Fruit fly (Drosophila melanogaster): ENCODE measurements around the gene CG14238.

Gene CG14238

dm6 chr3R:26454494-26454893 is 3.6 kb upstream of the CG14238 start, which contains the start of gene CG43117:
TSS of gene CG43117 (plus strand) at chr3R:26454794.
- TF ChIP-seq Met (GFP tag; optimal IDR thresholded peaks at IDR 0.05) (no peak), CG6854 (GFP tag; optimal IDR thresholded peaks at IDR 0.05) (no peak), spab (GFP tag; optimal IDR thresholded peaks at IDR 0.05) (no peak), CG10631 (GFP tag; optimal IDR thresholded peaks at IDR 0.05) (no peak), achi (GFP tag; optimal IDR thresholded peaks at IDR 0.05) (no peak), CG6276 (GFP tag; optimal IDR thresholded peaks at IDR 0.05) (no peak), Eip78C (GFP tag) (no peak), CG6808 (GFP tag; optimal IDR thresholded peaks at IDR 0.05) (no peak), fd59A (GFP tag; optimal IDR thresholded peaks at IDR 0.05) (no peak), Blimp-1 (GFP tag; optimal IDR thresholded peaks at IDR 0.05) (no peak), Eip93F (GFP tag; optimal IDR thresholded peaks at IDR 0.05) (no peak), Lpt (GFP tag; optimal IDR thresholded peaks at IDR 0.05) (no peak), CG1621 (tag; optimal IDR thresholded peaks at IDR 0.05) (no peak)

- no peak for TF ChIP-seq lz (GFP tag; optimal IDR thresholded peaks at IDR 0.05)
These were observed 2.2 kb upstream of the CG14238 start, which contains the start of gene Pdf for dm6 chr3R:26455838-26456237. TSS of gene Pdf (minus strand) at chr3R:26456141.

dm6 chr3R:26456577-26456976 is 1.5 kb upstream of the CG14238 start, which contains the start of gene CG14237:
TSS of gene CG14237 (plus strand) at chr3R:26456877.
- TF ChIP-seq Smox (GFP tag; optimal IDR thresholded peaks at IDR 0.05): no peak
- no peak for TF ChIP-seq spab (GFP tag; optimal IDR thresholded peaks at IDR 0.05)

- TF ChIP-seq cyc (GFP tag; optimal IDR thresholded peaks at IDR 0.05) (no peak), dsx (GFP tag; optimal IDR thresholded peaks at IDR 0.05; ENCODE audit: poor library complexity, severe bottlenecking) (peak; percentile 72), Hr39 (GFP tag; optimal IDR thresholded peaks at IDR 0.05) (no peak), CG16779 (tag; optimal IDR thresholded peaks at IDR 0.05) (peak; percentile 71), fd59A (GFP tag; optimal IDR thresholded peaks at IDR 0.05) (no peak), CG31627 (GFP tag; optimal IDR thresholded peaks at IDR 0.05) (no peak), CG4318 (GFP tag; optimal IDR thresholded peaks at IDR 0.05) (no peak), achi (GFP tag; optimal IDR thresholded peaks at IDR 0.05) (no peak), CG8319 (GFP tag; optimal IDR thresholded peaks at IDR 0.05) (no peak), Eip75B (GFP tag; optimal IDR thresholded peaks at IDR 0.05) (peak; percentile 23), CG8119 (GFP tag; IDR thresholded peaks at IDR 0.05) (peak; percentile 72; the same call in 2 of the 3 replicates), eg (GFP tag; IDR thresholded peaks at IDR 0.05) (peak; percentile 88), vri (GFP tag; optimal IDR thresholded peaks at IDR 0.05) (peak; percentile 74), spab (GFP tag; optimal IDR thresholded peaks at IDR 0.05) (no peak), net (GFP tag; optimal IDR thresholded peaks at IDR 0.05) (peak; percentile 77), CG3032 (tag; optimal IDR thresholded peaks at IDR 0.05) (no peak), Hr38 (GFP tag; optimal IDR thresholded peaks at IDR 0.05) (no peak), Sox15 (GFP tag; optimal IDR thresholded peaks at IDR 0.05) (no peak), CG11902 (GFP tag; optimal IDR thresholded peaks at IDR 0.05) (no peak), fkh (GFP tag; optimal IDR thresholded peaks at IDR 0.05) (peak; percentile 98), Hr4 (GFP tag; optimal IDR thresholded peaks at IDR 0.05) (no peak), CG32006 (GFP tag; optimal IDR thresholded peaks at IDR 0.05) (peak; percentile 20), CG11762 (GFP tag; optimal IDR thresholded peaks at IDR 0.05; ENCODE audit: insufficient read depth) (no peak), CG7368 (GFP tag; optimal IDR thresholded peaks at IDR 0.05) (peak; percentile 33), Eip78C (GFP tag) (peak; percentile 30), CG11294 (GFP tag; IDR thresholded peaks at IDR 0.05) (peak; percentile 40; the same call in 1 of the 2 replicates), CG6163 (GFP tag; IDR thresholded peaks at IDR 0.05) (peak; percentile 75), salr (GFP tag; optimal IDR thresholded peaks at IDR 0.05) (peak in 1 of 2 experiments; percentile 2), Lpt (GFP tag; optimal IDR thresholded peaks at IDR 0.05) (peak; percentile 78), CG9139 (GFP tag; optimal IDR thresholded peaks at IDR 0.05) (peak; percentile 76), pdm3 (GFP tag; optimal IDR thresholded peaks at IDR 0.05) (no peak), CG6276 (GFP tag; optimal IDR thresholded peaks at IDR 0.05) (no peak), OdsH (GFP tag; optimal IDR thresholded peaks at IDR 0.05) (no peak), esn (GFP tag; optimal IDR thresholded peaks at IDR 0.05) (peak; percentile 5), topi (GFP tag; optimal IDR thresholded peaks at IDR 0.05) (no peak), CG6808 (GFP tag; optimal IDR thresholded peaks at IDR 0.05) (peak; percentile 23)
These were observed 3.3 kb downstream of the CG14238 start, which contains the start of gene CG5455 for dm6 chr3R:26461226-26461805. TSS of gene CG5455 (plus strand) at chr3R:26461527.
